Fruit fly (Drosophila melanogaster) whole organism, wandering third instar larva: ENCODE measurements around the gene CG31251.

ENCODE experiments used
- Abd-B ChIP-seq: fragments of >200 bp; optimal IDR thresholded peaks from 2 replicates; lab custom pipeline; 2017; ENCODE audit warnings: missing biosample characterization, missing genetic modification characterization
- CG32264 ChIP-seq: fragments of 200-800 bp; sonication (Bioruptor generic); optimal IDR thresholded peaks from 2 replicates; lab custom pipeline; 2016; ENCODE audit warnings: missing biosample characterization, missing genetic modification characterization
- CG9705 ChIP-seq: fragments of 200-800 bp; sonication (Bioruptor generic); optimal IDR thresholded peaks from 2 replicates; lab custom pipeline; 2018; ENCODE audit warnings: missing biosample characterization, mild to moderate bottlenecking, missing genetic modification characterization
- CrebA ChIP-seq: fragments of 200-800 bp; sonication (Bioruptor generic); optimal IDR thresholded peaks from 2 replicates; lab custom pipeline; 2016; ENCODE audit warnings: missing biosample characterization, mild to moderate bottlenecking, missing genetic modification characterization, borderline replicate concordance
- Dfd ChIP-seq: fragments of >200 bp; optimal IDR thresholded peaks from 2 replicates; lab custom pipeline; 2017; ENCODE audit warnings: missing biosample characterization, missing genetic modification characterization
- Dif ChIP-seq: fragments of 200-275, 200-300 bp; sonication (Bioruptor generic); optimal IDR thresholded peaks from 2 replicates; lab custom pipeline; 2018; ENCODE audit warnings: missing biosample characterization, missing genetic modification characterization; ENCODE audit not compliant: partially characterized antibody
- GATAd ChIP-seq: sonication (Bioruptor generic); optimal IDR thresholded peaks from 2 replicates; lab custom pipeline; 2016; ENCODE audit warnings: missing biosample characterization, missing genetic modification characterization
- HLH106 ChIP-seq: fragments of 200-800 bp; optimal IDR thresholded peaks from 3 replicates; lab custom pipeline; 2019; ENCODE audit warnings: missing biosample characterization, mild to moderate bottlenecking, missing genetic modification characterization, moderate library complexity
- Hnf4 ChIP-seq: fragments of 200-800 bp; sonication (Bioruptor generic); optimal IDR thresholded peaks from 2 replicates; lab custom pipeline; 2016; ENCODE audit warnings: missing biosample characterization, mild to moderate bottlenecking, missing genetic modification characterization
- Hr78 ChIP-seq: fragments of >200 bp; optimal IDR thresholded peaks from 2 replicates; lab custom pipeline; 2017; ENCODE audit warnings: missing biosample characterization, missing genetic modification characterization
- Hr83 ChIP-seq: fragments of 200-300 bp; sonication (Bioruptor generic); optimal IDR thresholded peaks from 2 replicates; lab custom pipeline; 2016; ENCODE audit warnings: missing biosample characterization, mild to moderate bottlenecking, missing genetic modification characterization, moderate library complexity; ENCODE audit not compliant: poor library complexity, severe bottlenecking
- Jra ChIP-seq: sonication (Bioruptor generic); optimal IDR thresholded peaks from 2 replicates; lab custom pipeline; 2016; ENCODE audit warnings: missing biosample characterization, missing genetic modification characterization
- Mio ChIP-seq: sonication (Bioruptor generic); optimal IDR thresholded peaks from 2 replicates; lab custom pipeline; 2016; ENCODE audit warnings: missing biosample characterization, missing genetic modification characterization
- Myc ChIP-seq: fragments of >200 bp; optimal IDR thresholded peaks from 2 replicates; lab custom pipeline; 2017
- N ChIP-seq: fragments of >200 bp; optimal IDR thresholded peaks from 2 replicates; lab custom pipeline; 2018; ENCODE audit warnings: missing biosample characterization, missing external identifiers, missing genetic modification characterization
- OdsH ChIP-seq: fragments of 200-800 bp; sonication (Bioruptor generic); optimal IDR thresholded peaks from 2 replicates; lab custom pipeline; 2016; ENCODE audit warnings: missing biosample characterization, mild to moderate bottlenecking, missing genetic modification characterization
- Rel ChIP-seq, 2 experiments: fragments of 200-800 bp; sonication (Bioruptor generic) in 1 of 2; optimal IDR thresholded peaks; 2 replicates in 1 of 2; 3 replicates in 1 of 2; lab custom pipeline; 2016 to 2019; ENCODE audit warnings: mild to moderate bottlenecking in 2 of 2, missing biosample characterization in 2 of 2, missing genetic modification characterization in 2 of 2, moderate library complexity in 1 of 2
- Sp1 ChIP-seq: fragments of 200-800 bp; sonication (Bioruptor generic); optimal IDR thresholded peaks from 3 replicates; lab custom pipeline; 2019; ENCODE audit warnings: missing biosample characterization, mild to moderate bottlenecking, missing genetic modification characterization, moderate library complexity
- Vsx2 ChIP-seq: fragments of 200-300, 225-300 bp; sonication (Bioruptor generic); optimal IDR thresholded peaks from 2 replicates; lab custom pipeline; 2018; ENCODE audit warnings: missing biosample characterization, missing genetic modification characterization; ENCODE audit not compliant: partially characterized antibody
- br ChIP-seq: fragments of 200-800 bp; sonication (Bioruptor generic); optimal IDR thresholded peaks from 2 replicates; lab custom pipeline; 2016; ENCODE audit warnings: missing biosample characterization, missing genetic modification characterization
- brk ChIP-seq: fragments of 200-800 bp; sonication (Bioruptor generic); optimal IDR thresholded peaks from 2 replicates; lab custom pipeline; 2016; ENCODE audit warnings: missing biosample characterization, mild to moderate bottlenecking, missing genetic modification characterization
- dl ChIP-seq, 2 experiments: fragments of 175-275, 200-275 bp in 1 of 2; fragments of 200-275 bp in 1 of 2; sonication (Bioruptor generic); optimal IDR thresholded peaks; lab custom pipeline; 2018; ENCODE audit warnings: mild to moderate bottlenecking in 2 of 2, missing biosample characterization in 2 of 2, missing genetic modification characterization in 2 of 2, moderate library complexity in 2 of 2; ENCODE audit not compliant: partially characterized antibody in 2 of 2, insufficient read depth in 1 of 2
- dmrt93B ChIP-seq: fragments of 200-800 bp; sonication (Bioruptor generic); optimal IDR thresholded peaks from 2 replicates; lab custom pipeline; 2018; ENCODE audit warnings: missing biosample characterization, mild to moderate bottlenecking, missing genetic modification characterization
- dsf ChIP-seq: sonication (Bioruptor generic); optimal IDR thresholded peaks from 2 replicates; lab custom pipeline; 2016; ENCODE audit warnings: missing biosample characterization, missing genetic modification characterization, borderline replicate concordance
- ey ChIP-seq: fragments of 200-800 bp; sonication (Bioruptor generic); optimal IDR thresholded peaks from 2 replicates; lab custom pipeline; 2016; ENCODE audit warnings: missing biosample characterization, missing genetic modification characterization
- foxo ChIP-seq, 2 experiments: fragments of 200-800 bp; sonication (Bioruptor generic); optimal IDR thresholded peaks; 2 replicates in 1 of 2; 3 replicates in 1 of 2; lab custom pipeline; 2016 to 2017; ENCODE audit warnings: missing biosample characterization in 2 of 2, missing genetic modification characterization in 2 of 2
- fru ChIP-seq: fragments of 200-800 bp; sonication (Bioruptor generic); optimal IDR thresholded peaks from 3 replicates; lab custom pipeline; 2016; ENCODE audit warnings: missing biosample characterization, mild to moderate bottlenecking, missing genetic modification characterization
- h ChIP-seq: fragments of 200-800 bp; sonication (Bioruptor generic); optimal IDR thresholded peaks from 3 replicates; lab custom pipeline; 2016; ENCODE audit warnings: missing biosample characterization, mild to moderate bottlenecking, missing genetic modification characterization
- jim ChIP-seq: fragments of 175-275, 200-325 bp; sonication (Bioruptor generic); optimal IDR thresholded peaks from 2 replicates; lab custom pipeline; 2016; ENCODE audit warnings: missing biosample characterization, mild to moderate bottlenecking, missing genetic modification characterization
- lola ChIP-seq: fragments of >200 bp; optimal IDR thresholded peaks from 2 replicates; lab custom pipeline; 2017; ENCODE audit warnings: missing biosample characterization, missing genetic modification characterization
- pan ChIP-seq: fragments of >200 bp; optimal IDR thresholded peaks from 2 replicates; lab custom pipeline; 2017
- psq ChIP-seq: fragments of 200-800 bp; sonication (Bioruptor generic); optimal IDR thresholded peaks from 3 replicates; lab custom pipeline; 2017; ENCODE audit warnings: missing biosample characterization, mild to moderate bottlenecking, missing genetic modification characterization, moderate library complexity
- rgr ChIP-seq: fragments of 200-800 bp; sonication (Bioruptor generic); optimal IDR thresholded peaks from 3 replicates; lab custom pipeline; 2016; ENCODE audit warnings: missing biosample characterization, mild to moderate bottlenecking, missing genetic modification characterization
- sage ChIP-seq: fragments of 200-800 bp; sonication (Bioruptor generic); optimal IDR thresholded peaks from 2 replicates; lab custom pipeline; 2016; ENCODE audit warnings: missing biosample characterization, mild to moderate bottlenecking, missing genetic modification characterization
- sv ChIP-seq: fragments of 200-800 bp; sonication (Bioruptor generic); optimal IDR thresholded peaks from 3 replicates; lab custom pipeline; 2016; ENCODE audit warnings: missing biosample characterization, missing genetic modification characterization
- tai ChIP-seq: sonication (Bioruptor generic); optimal IDR thresholded peaks from 2 replicates; lab custom pipeline; 2016; ENCODE audit warnings: missing biosample characterization, missing genetic modification characterization
- usp ChIP-seq: fragments of >200 bp; optimal IDR thresholded peaks from 2 replicates; lab custom pipeline; 2017; ENCODE audit warnings: missing biosample characterization, missing genetic modification characterization
- woc ChIP-seq: sonication (Bioruptor generic); optimal IDR thresholded peaks from 2 replicates; lab custom pipeline; 2016; ENCODE audit warnings: missing biosample characterization, mild to moderate bottlenecking, missing genetic modification characterization

CG31251 gene

dm6 chr3R:17679368-17679997 is 5.2 kb downstream of the CG31251 start (continued):
- TF ChIP-seq Dfd (GFP tag; lab: Kevin White, UChicago) (no peak), tai (GFP tag; lab: Kevin White, UChicago) (peak; percentile 33), CrebA (no peak), dmrt93B (GFP tag; lab: Kevin White, UChicago) (peak; percentile 82), jim (no peak), woc (GFP tag; lab: Kevin White, UChicago) (peak; percentile 84), sv (GFP tag; lab: Kevin White, UChicago) (no peak), CG9705 (GFP tag; lab: Kevin White, UChicago) (peak; percentile 76), Hnf4 (peak; percentile 80), Myc (lab: Kevin White, UChicago) (no peak), dsf (GFP tag; lab: Kevin White, UChicago) (peak; percentile 67), CG32264 (peak; percentile 48), Abd-B (no peak), usp (GFP tag; lab: Kevin White, UChicago) (peak; percentile 33)
- TF ChIP-seq, all 38 proteins: peak for 23

dm6 chr3R:17678138-17678873 is 6.4 kb downstream of the CG31251 start:
- TF ChIP-seq tai (GFP tag; lab: Kevin White, UChicago): no peak
- no peak for TF ChIP-seq Rel (GFP tag; optimal IDR thresholded peaks at IDR 0.05; lab: Kevin White, UChicago)
- TF ChIP-seq Rel (tag; optimal IDR thresholded peaks at IDR 0.05; lab: Kevin White, UChicago): peak; percentile 96
- no peak for TF ChIP-seq woc (GFP tag; lab: Kevin White, UChicago)
- no peak for TF ChIP-seq Mio (GFP tag; lab: Kevin White, UChicago)
- TF ChIP-seq Abd-B: no peak

dm6 chr3R:17670857-17671336 is 13.8 kb downstream of the CG31251 start, which contains the start of the genes CG7523 and Mps1:
Gene CG7523 (minus strand): TSS chr3R:17670895.
Gene Mps1 (plus strand): TSS chr3R:17671271.
- TF ChIP-seq fru (GFP tag; lab: Kevin White, UChicago) (no peak), h (GFP tag; lab: Kevin White, UChicago) (no peak), N (no peak), CG32264 (no peak), Hr83 (GFP tag; lab: Kevin White, UChicago) (no peak), dmrt93B (GFP tag; lab: Kevin White, UChicago) (no peak), psq (GFP tag; lab: Kevin White, UChicago) (no peak), rgr (GFP tag; lab: Kevin White, UChicago) (peak; percentile 14), foxo (GFP tag; optimal IDR thresholded peaks at IDR 0.05; lab: Kevin White, UChicago) (peak in 1 of 2 experiments; percentile 26), Dif (GFP tag; lab: Kevin White, UChicago) (no peak), sv (GFP tag; lab: Kevin White, UChicago) (no peak), CrebA (no peak), Jra (GFP tag; lab: Kevin White, UChicago) (peak; percentile 35), GATAd (GFP tag; lab: Kevin White, UChicago) (no peak), HLH106 (tag; lab: Kevin White, UChicago) (no peak), Rel (GFP tag; optimal IDR thresholded peaks at IDR 0.05; lab: Kevin White, UChicago) (no peak), Rel (tag; optimal IDR thresholded peaks at IDR 0.05; lab: Kevin White, UChicago) (no peak), br (GFP tag; lab: Kevin White, UChicago) (no peak), brk (GFP tag; lab: Kevin White, UChicago) (no peak), Myc (lab: Kevin White, UChicago) (no peak), Vsx2 (GFP tag; lab: Kevin White, UChicago) (peak; percentile 18), tai (GFP tag; lab: Kevin White, UChicago) (no peak), jim (no peak), Dfd (GFP tag; lab: Kevin White, UChicago) (no peak), pan (lab: Kevin White, UChicago) (no peak), dl (GFP tag; optimal IDR thresholded peaks at IDR 0.05; lab: Kevin White, UChicago; ENCODE audit: insufficient read depth in 1 of 2, partially characterized antibody in 2 of 2) (no peak), Abd-B (no peak), Hnf4 (no peak), OdsH (GFP tag; lab: Kevin White, UChicago) (no peak), CG9705 (GFP tag; lab: Kevin White, UChicago) (no peak), woc (GFP tag; lab: Kevin White, UChicago) (no peak), usp (GFP tag; lab: Kevin White, UChicago) (no peak), Mio (GFP tag; lab: Kevin White, UChicago) (no peak), ey (GFP tag; lab: Kevin White, UChicago) (no peak), Hr78 (GFP tag; lab: Kevin White, UChicago) (no peak), sage (GFP tag; lab: Kevin White, UChicago) (no peak), dsf (GFP tag; lab: Kevin White, UChicago) (no peak), lola (GFP tag; lab: Kevin White, UChicago) (no peak), Sp1 (GFP tag; lab: Kevin White, UChicago) (peak; percentile 8)
